Worm (Caenorhabditis elegans) whole organism, L1 larva: ENCODE measurements around the gene rpl-25.1.

ENCODE experiments used
- C16A3.4 ChIP-seq: fragments of 150-350 bp; optimal IDR thresholded peaks from 2 replicates; lab custom pipeline; 2014; ENCODE audit warnings: missing biosample characterization, missing genetic modification characterization
- C34B4.2 ChIP-seq: sonication (generic microtip); optimal IDR thresholded peaks from 2 replicates; lab custom pipeline; 2017; ENCODE audit warnings: mild to moderate bottlenecking, missing genetic modification characterization, missing compliant biosample characterization
- F16B12.6 ChIP-seq: fragments of 150-350 bp; optimal IDR thresholded peaks from 2 replicates; lab custom pipeline; 2014; ENCODE audit warnings: missing biosample characterization, missing genetic modification characterization
- alr-1 ChIP-seq: fragments of 200-800 bp; sonication (Bioruptor generic); optimal IDR thresholded peaks from 2 replicates; lab custom pipeline; 2018; ENCODE audit warnings: borderline replicate concordance, mild to moderate bottlenecking, missing genetic modification characterization, missing compliant biosample characterization
- aly-2 ChIP-seq: fragments of 150-350 bp; optimal IDR thresholded peaks from 2 replicates; lab custom pipeline; 2014; ENCODE audit warnings: missing biosample characterization, missing genetic modification characterization
- blmp-1 ChIP-seq: fragments of 150-350 bp; optimal IDR thresholded peaks from 2 replicates; lab custom pipeline; 2014; ENCODE audit warnings: missing biosample characterization, missing genetic modification characterization
- ceh-8 ChIP-seq: fragments of 200-800 bp; sonication (Bioruptor generic); optimal IDR thresholded peaks from 2 replicates; lab custom pipeline; 2018; ENCODE audit warnings: mild to moderate bottlenecking, missing genetic modification characterization, moderate library complexity, missing compliant biosample characterization
- ceh-82 ChIP-seq, 3 experiments: fragments of 150-350 bp in 1 of 3; sonication (generic microtip) in 2 of 3; optimal IDR thresholded peaks; 2 replicates each; lab custom pipeline; 2014 to 2017; ENCODE audit warnings: missing biosample characterization in 3 of 3, missing genetic modification characterization in 3 of 3
- ces-1 ChIP-seq: fragments of 150-350 bp; optimal IDR thresholded peaks from 2 replicates; lab custom pipeline; 2014; ENCODE audit warnings: missing biosample characterization, missing genetic modification reagents, missing genetic modification characterization
- dpl-1 ChIP-seq, 3 experiments: fragments of 150-350 bp in 2 of 3; sonication (generic microtip) in 1 of 3; optimal IDR thresholded peaks; 2 replicates each; lab custom pipeline; 2014 to 2017; ENCODE audit warnings: missing biosample characterization in 3 of 3, missing genetic modification characterization in 3 of 3, missing genetic modification reagents in 3 of 3
- elt-2 ChIP-seq: sonication (generic microtip); optimal IDR thresholded peaks from 2 replicates; lab custom pipeline; 2016; ENCODE audit warnings: missing genetic modification characterization, mild to moderate bottlenecking, inconsistent platforms, missing compliant biosample characterization, missing genetic modification reagents
- elt-3 ChIP-seq, 6 experiments: fragments of 150-350 bp in 1 of 6; sonication (generic microtip); optimal IDR thresholded peaks; 2 replicates each; lab custom pipeline; 2017 to 2018; ENCODE audit warnings: missing biosample characterization in 6 of 6, missing genetic modification characterization in 6 of 6, inconsistent platforms in 1 of 6
- fkh-10 ChIP-seq: sonication (generic microtip); optimal IDR thresholded peaks from 2 replicates; lab custom pipeline; 2017; ENCODE audit warnings: missing biosample characterization, missing genetic modification reagents, missing genetic modification characterization
- fkh-8 ChIP-seq: sonication (generic microtip); optimal IDR thresholded peaks from 2 replicates; lab custom pipeline; 2016; ENCODE audit warnings: mild to moderate bottlenecking, missing genetic modification characterization, missing compliant biosample characterization
- grh-1 ChIP-seq: fragments of 200-800 bp; sonication (Bioruptor generic); IDR thresholded peaks from 2 replicates; pipeline ENCODE4 v1.3.6; 2022; ENCODE audit warnings: missing genetic modification reagents, missing genetic modification characterization, missing compliant biosample characterization
- hlh-17 ChIP-seq: fragments of 200-800 bp; sonication (Bioruptor generic); optimal IDR thresholded peaks from 2 replicates; lab custom pipeline; 2018; ENCODE audit warnings: missing genetic modification characterization, mild to moderate bottlenecking, missing compliant biosample characterization, moderate library complexity, borderline replicate concordance
- hlh-4 ChIP-seq: sonication (generic microtip); optimal IDR thresholded peaks from 2 replicates; lab custom pipeline; 2016; ENCODE audit warnings: mild to moderate bottlenecking, missing genetic modification characterization, missing compliant biosample characterization
- hpl-2 ChIP-seq: fragments of 150-350 bp; optimal IDR thresholded peaks from 2 replicates; lab custom pipeline; 2014; ENCODE audit warnings: missing biosample characterization, missing genetic modification reagents, missing genetic modification characterization
- irx-1 ChIP-seq: sonication (generic microtip); optimal IDR thresholded peaks from 2 replicates; lab custom pipeline; 2016; ENCODE audit warnings: missing genetic modification characterization, missing compliant biosample characterization
- isw-1 ChIP-seq: fragments of 200-800 bp; sonication (Bioruptor generic); IDR thresholded peaks from 2 replicates; pipeline ENCODE4 v1.3.6; 2022; ENCODE audit warnings: missing genetic modification characterization, missing compliant biosample characterization
- lin-13 ChIP-seq: fragments of 150-350 bp; optimal IDR thresholded peaks from 2 replicates; lab custom pipeline; 2014; ENCODE audit warnings: missing biosample characterization, missing genetic modification reagents, missing genetic modification characterization
- lin-14 ChIP-seq: fragments of 200-800 bp; sonication (Bioruptor generic); optimal IDR thresholded peaks from 2 replicates; lab custom pipeline; 2018; ENCODE audit warnings: mild to moderate bottlenecking, missing genetic modification characterization, moderate library complexity, missing compliant biosample characterization
- lin-39 ChIP-seq: fragments of 150-350 bp; optimal IDR thresholded peaks from 2 replicates; lab custom pipeline; 2014; ENCODE audit warnings: missing biosample characterization, missing genetic modification reagents, missing genetic modification characterization
- mab-9 ChIP-seq: fragments of 200-800 bp; sonication (Bioruptor generic); IDR thresholded peaks from 2 replicates; pipeline ENCODE4 v1.3.6; 2022; ENCODE audit warnings: missing genetic modification reagents, missing genetic modification characterization, missing compliant biosample characterization
- mef-2 ChIP-seq: fragments of 150-350 bp; optimal IDR thresholded peaks from 2 replicates; lab custom pipeline; 2014; ENCODE audit warnings: missing biosample characterization, missing genetic modification characterization
- nhr-19 ChIP-seq: fragments of 200-800 bp; sonication (Bioruptor generic); conservative IDR thresholded peaks from 2 replicates; pipeline ENCODE4 v1.3.6; 2022; ENCODE audit warnings: missing genetic modification characterization, missing compliant biosample characterization
- nhr-20 ChIP-seq: sonication (generic microtip); optimal IDR thresholded peaks from 2 replicates; lab custom pipeline; 2016; ENCODE audit warnings: mild to moderate bottlenecking, missing genetic modification characterization, missing compliant biosample characterization
- nhr-237 ChIP-seq: fragments of 150-350 bp; optimal IDR thresholded peaks from 2 replicates; lab custom pipeline; 2014; ENCODE audit warnings: missing biosample characterization, missing genetic modification characterization
- nhr-47 ChIP-seq: sonication (generic microtip); optimal IDR thresholded peaks from 2 replicates; lab custom pipeline; 2016; ENCODE audit warnings: mild to moderate bottlenecking, missing genetic modification characterization, moderate library complexity, missing compliant biosample characterization
- nhr-76 ChIP-seq: sonication (generic microtip); optimal IDR thresholded peaks from 2 replicates; lab custom pipeline; 2017; ENCODE audit warnings: missing biosample characterization, missing genetic modification characterization
- nhr-77 ChIP-seq: fragments of 150-350 bp; optimal IDR thresholded peaks from 2 replicates; lab custom pipeline; 2014; ENCODE audit warnings: missing biosample characterization, missing genetic modification characterization
- nhr-84 ChIP-seq: sonication (generic microtip); optimal IDR thresholded peaks from 2 replicates; lab custom pipeline; 2017; ENCODE audit warnings: missing biosample characterization, missing genetic modification characterization
- nhr-85 ChIP-seq: sonication (generic microtip); peaks from one replicate; lab custom pipeline; 2016; ENCODE audit warnings: missing genetic modification characterization, inconsistent platforms, missing compliant biosample characterization
- nhr-90 ChIP-seq: sonication (generic microtip); optimal IDR thresholded peaks from 2 replicates; lab custom pipeline; 2016; ENCODE audit warnings: mild to moderate bottlenecking, missing genetic modification characterization, missing compliant biosample characterization; ENCODE audit not compliant: poor library complexity
- pag-3 ChIP-seq: sonication (generic microtip); optimal IDR thresholded peaks from 2 replicates; lab custom pipeline; 2017; ENCODE audit warnings: missing genetic modification characterization, mild to moderate bottlenecking, missing compliant biosample characterization, antibody characterized with exemption, borderline replicate concordance; ENCODE audit not compliant: insufficient read depth
- rnt-1 ChIP-seq: sonication (generic microtip); optimal IDR thresholded peaks from 2 replicates; lab custom pipeline; 2016; ENCODE audit warnings: mild to moderate bottlenecking, missing genetic modification characterization, moderate library complexity, missing compliant biosample characterization
- skn-1 ChIP-seq: fragments of 150-350 bp; optimal IDR thresholded peaks from 2 replicates; lab custom pipeline; 2014; ENCODE audit warnings: missing biosample characterization, missing genetic modification characterization
- sptf-1 ChIP-seq: fragments of 150-350 bp; optimal IDR thresholded peaks from 2 replicates; lab custom pipeline; 2014; ENCODE audit warnings: missing biosample characterization, missing genetic modification characterization
- sup-37 ChIP-seq: fragments of 200-800 bp; sonication (Bioruptor generic); optimal IDR thresholded peaks from 2 replicates; lab custom pipeline; 2018; ENCODE audit warnings: mild to moderate bottlenecking, missing genetic modification characterization, missing compliant biosample characterization
- swsn-7 ChIP-seq: sonication (generic microtip); optimal IDR thresholded peaks from 2 replicates; lab custom pipeline; 2016; ENCODE audit warnings: missing genetic modification characterization, missing compliant biosample characterization
- tlp-1 ChIP-seq: fragments of 150-350 bp; optimal IDR thresholded peaks from 2 replicates; lab custom pipeline; 2014; ENCODE audit warnings: missing biosample characterization, missing genetic modification characterization
- unc-130 ChIP-seq: fragments of 150-350 bp; optimal IDR thresholded peaks from 2 replicates; lab custom pipeline; 2017; ENCODE audit warnings: missing biosample characterization, missing genetic modification characterization, inconsistent platforms
- unc-86 ChIP-seq: sonication (generic microtip); optimal IDR thresholded peaks from 2 replicates; lab custom pipeline; 2016; ENCODE audit warnings: missing genetic modification characterization, missing compliant biosample characterization
- xbp-1 ChIP-seq: sonication (generic microtip); optimal IDR thresholded peaks from 2 replicates; lab custom pipeline; 2016; ENCODE audit warnings: missing genetic modification characterization, missing compliant biosample characterization
- zag-1 ChIP-seq: fragments of 150-350 bp; optimal IDR thresholded peaks from 2 replicates; lab custom pipeline; 2014; ENCODE audit warnings: missing biosample characterization, missing genetic modification characterization

The rpl-25.1 gene

ce11 chrX:4694611-4695370 lies 20.2 kb upstream of the rpl-25.1 start:
- peak; percentile 66 for TF ChIP-seq blmp-1 (tag; lab: Kevin White, UChicago)
- no peak for TF ChIP-seq unc-130 (tag; lab: Kevin White, UChicago)
- TF ChIP-seq lin-14 (GFP tag; lab: Kevin White, UChicago), result peak; percentile 21
- no peak for TF ChIP-seq hpl-2
- no peak for TF ChIP-seq zag-1 (tag; lab: Kevin White, UChicago)
- no peak for TF ChIP-seq alr-1
- no peak for TF ChIP-seq sptf-1 (tag; lab: Kevin White, UChicago)

- TF ChIP-seq nhr-20 (tag; lab: Kevin White, UChicago) (peak; percentile 11), nhr-90 (tag; lab: Kevin White, UChicago) (peak; percentile 21), isw-1 (GFP tag; lab: Robert Waterston, UW) (no peak), ceh-82 (tag; optimal IDR thresholded peaks at IDR 0.05; lab: Kevin White, UChicago) (no peak), F16B12.6 (tag; lab: Kevin White, UChicago) (no peak), swsn-7 (tag; lab: Kevin White, UChicago) (no peak), fkh-8 (tag; lab: Kevin White, UChicago) (no peak), elt-2 (tag; lab: Kevin White, UChicago) (peak; percentile 82), nhr-84 (no peak), ces-1 (no peak), dpl-1 (GFP tag; optimal IDR thresholded peaks at IDR 0.05; lab: Kevin White, UChicago) (no peak)
Measured at ce11 chrX:4698271-4698670, 16.7 kb upstream of the rpl-25.1 start.

- no peak for TF ChIP-seq lin-39 (tag; lab: Kevin White, UChicago)
- TF ChIP-seq ceh-8 (GFP tag; lab: Kevin White, UChicago), result no peak
- TF ChIP-seq sup-37, result no peak
- peak in 2 of 3 experiments; percentile 6 to 37 for TF ChIP-seq dpl-1 (GFP tag; optimal IDR thresholded peaks at IDR 0.05; lab: Kevin White, UChicago)
- no peak for TF ChIP-seq C34B4.2 (tag; lab: Kevin White, UChicago)
- no peak for TF ChIP-seq elt-2 (tag; lab: Kevin White, UChicago)
- no peak for TF ChIP-seq nhr-77 (tag; lab: Kevin White, UChicago)
- no peak for TF ChIP-seq pag-3 (tag; lab: Kevin White, UChicago)
- no peak for TF ChIP-seq mab-9 (GFP tag; lab: Robert Waterston, UW)
- TF ChIP-seq skn-1 (tag; lab: Kevin White, UChicago), result no peak
- no peak for TF ChIP-seq grh-1 (GFP tag; lab: Robert Waterston, UW)
- peak; percentile 26 for TF ChIP-seq swsn-7 (tag; lab: Kevin White, UChicago)
- TF ChIP-seq elt-3 (tag; optimal IDR thresholded peaks at IDR 0.05; lab: Kevin White, UChicago), result peak in 2 of 6 experiments; percentile 1 to 66
- TF ChIP-seq nhr-20 (tag; lab: Kevin White, UChicago), result peak; percentile 37
- no peak for TF ChIP-seq irx-1 (tag; lab: Kevin White, UChicago)
- no peak for TF ChIP-seq nhr-76 (tag; lab: Kevin White, UChicago)
- TF ChIP-seq nhr-19 (GFP tag; lab: Robert Waterston, UW), result peak; percentile 34
- TF ChIP-seq nhr-47 (tag; lab: Kevin White, UChicago), result peak; percentile 37
- TF ChIP-seq lin-14 (GFP tag; lab: Kevin White, UChicago), result peak; percentile 93
- no peak for TF ChIP-seq hlh-4 (tag; lab: Kevin White, UChicago)
- TF ChIP-seq tlp-1 (tag; lab: Kevin White, UChicago), result no peak
- no peak for TF ChIP-seq isw-1 (GFP tag; lab: Robert Waterston, UW)
- TF ChIP-seq nhr-237 (tag; lab: Kevin White, UChicago), result no peak
- TF ChIP-seq mef-2 (tag; lab: Kevin White, UChicago), result no peak
- no peak for TF ChIP-seq zag-1 (tag; lab: Kevin White, UChicago)
- TF ChIP-seq nhr-85 (tag; lab: Kevin White, UChicago), result peak; percentile 76
- TF ChIP-seq fkh-10 (GFP tag; lab: Kevin White, UChicago), result peak; percentile 34
- TF ChIP-seq aly-2 (tag; lab: Kevin White, UChicago), result no peak
- peak; percentile 48 for TF ChIP-seq rnt-1 (tag; lab: Kevin White, UChicago)
- no peak for TF ChIP-seq sptf-1 (tag; lab: Kevin White, UChicago)
- no peak for TF ChIP-seq hpl-2
- TF ChIP-seq hlh-17 (GFP tag; lab: Kevin White, UChicago), result no peak
- peak; percentile 35 for TF ChIP-seq xbp-1 (tag; lab: Kevin White, UChicago)
- TF ChIP-seq C16A3.4 (tag; lab: Kevin White, UChicago), result peak; percentile 35
- TF ChIP-seq lin-13 (GFP tag; lab: Kevin White, UChicago), result no peak
- TF ChIP-seq unc-86 (tag; lab: Kevin White, UChicago), result no peak
- TF ChIP-seq F16B12.6 (tag; lab: Kevin White, UChicago), result peak; percentile 6
Measured at ce11 chrX:4699411-4700050, 15.4 kb upstream of the rpl-25.1 start, which contains the start of gene hyl-2. Gene hyl-2, minus strand, starts transcription at chrX:4699461.
